Worm (Caenorhabditis elegans): ENCODE data around the gene srb-11.

The srb-11 gene

ce11 chrIII:6442305-6443125 is 50.2 kb downstream of the srb-11 start, which contains the start of gene mel-32:
Gene mel-32 (minus strand): TSS chrIII:6443000.
- TF ChIP-seq tbx-37 (GFP tag; conservative IDR thresholded peaks at IDR 0.05) (no peak), ets-7 (tag; optimal IDR thresholded peaks at IDR 0.05) (no peak), ama-1 (optimal IDR thresholded peaks at IDR 0.05) (peak; percentile 21), tra-4 (tag; optimal IDR thresholded peaks at IDR 0.05) (no peak)

Data from whole organism, early embryonic.